Worm (Caenorhabditis elegans) whole organism, L4 larva: Measurements from ENCODE around the gene cdka-1.

Experiments used
- arid-1 ChIP-seq: fragments of 200-800 bp; sonication (Bioruptor generic); conservative IDR thresholded peaks from 2 replicates; pipeline ENCODE4 v1.3.6; 2022; ENCODE audit warnings: missing genetic modification reagents, missing genetic modification characterization, missing compliant biosample characterization
- cey-2 ChIP-seq: sonication (generic microtip); optimal IDR thresholded peaks from 3 replicates; lab custom pipeline; 2017; ENCODE audit warnings: missing genetic modification characterization, mild to moderate bottlenecking, missing compliant biosample characterization, antibody characterized with exemption, borderline replicate concordance; ENCODE audit not compliant: insufficient read depth
- nhr-237 ChIP-seq: sonication (generic microtip); optimal IDR thresholded peaks from 2 replicates; lab custom pipeline; 2017; ENCODE audit warnings: missing biosample characterization, missing genetic modification characterization
- nhr-28 ChIP-seq: fragments of 150-350 bp; optimal IDR thresholded peaks from 2 replicates; lab custom pipeline; 2014; ENCODE audit warnings: missing biosample characterization, missing genetic modification characterization
- nhr-77 ChIP-seq: fragments of 150-350 bp; optimal IDR thresholded peaks from 2 replicates; lab custom pipeline; 2014; ENCODE audit warnings: missing biosample characterization, missing genetic modification characterization
- pqm-1 ChIP-seq: sonication (generic microtip); optimal IDR thresholded peaks from 2 replicates; lab custom pipeline; 2017; ENCODE audit warnings: missing biosample characterization, missing genetic modification characterization
- unc-62 ChIP-seq, 3 experiments: fragments of 150-350 bp in 1 of 3; sonication (generic microtip); optimal IDR thresholded peaks in 2 of 3; peaks in 1 of 3; 1 replicate in 1 of 3; 2 replicates in 2 of 3; lab custom pipeline; 2014 to 2017; ENCODE audit warnings: missing biosample characterization in 3 of 3, missing genetic modification characterization in 3 of 3, missing genetic modification reagents in 3 of 3, missing genotype in 1 of 3

DNA sequence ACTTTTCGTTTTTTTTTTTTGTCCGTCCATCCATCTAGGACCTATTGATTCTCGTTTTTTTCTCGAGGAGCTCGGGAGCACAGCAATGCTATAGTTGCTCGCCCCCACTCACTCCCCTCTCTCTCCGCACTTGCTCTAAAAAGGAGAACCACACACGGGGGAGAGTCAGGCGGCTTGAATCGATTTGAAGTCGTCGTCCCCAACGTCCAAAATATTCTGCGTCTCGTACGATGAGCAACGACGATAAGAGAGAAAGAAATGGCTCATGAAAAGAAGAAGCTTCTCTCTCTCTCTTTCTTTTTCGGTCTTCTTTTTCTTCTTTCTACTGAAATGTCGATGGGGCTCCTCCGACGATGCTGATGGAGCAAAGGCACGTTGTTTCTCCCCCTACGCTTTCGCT, 2.2 kb upstream of the cdka-1 start:
- TF ChIP-seq nhr-77 = no peak
- no peak for TF ChIP-seq pqm-1 (tag; lab: Kevin White, UChicago)
- no peak for TF ChIP-seq arid-1 (GFP tag; lab: Robert Waterston, UW)
- TF ChIP-seq nhr-28 (tag; lab: Kevin White, UChicago) = no peak
- no peak for TF ChIP-seq nhr-237
- TF ChIP-seq cey-2 (tag; lab: Kevin White, UChicago) = no peak
- no peak for TF ChIP-seq unc-62 (GFP tag; optimal IDR thresholded peaks at IDR 0.05 in 1 of 2; lab: Kevin White, UChicago)
- TF ChIP-seq unc-62 (tag; optimal IDR thresholded peaks at IDR 0.05; lab: Kevin White, UChicago) = no peak
